Worm (Caenorhabditis elegans): ENCODE data around the gene Y49A3A.4.

- TF ChIP-seq W03F9.2 (tag; optimal IDR thresholded peaks at IDR 0.05) (no peak), him-1 (tag; optimal IDR thresholded peaks at IDR 0.05) (no peak), dao-5 (tag; optimal IDR thresholded peaks at IDR 0.05) (no peak)
Observed at ce11 chrV:14319101-14319781, 39.4 kb downstream of the Y49A3A.4 start, which contains the start of gene F47B8.13.

Data from whole organism, L4/young adult.